Worm (Caenorhabditis elegans): ENCODE results near the gene scl-21.

ce11 chrV:19490461-19490860 lies 5.0 kb downstream of the scl-21 start, which contains the start of gene Y43F8B.7:
- TF ChIP-seq nhr-67 (tag; optimal IDR thresholded peaks at IDR 0.05) (no peak), nhr-28 (tag; optimal IDR thresholded peaks at IDR 0.05) (no peak), nhr-12 (tag; optimal IDR thresholded peaks at IDR 0.05) (no peak)

Measured in whole organism, L3 larva.